Worm (Caenorhabditis elegans): Measurements from ENCODE around the gene sams-3.

Gene sams-3

DNA sequence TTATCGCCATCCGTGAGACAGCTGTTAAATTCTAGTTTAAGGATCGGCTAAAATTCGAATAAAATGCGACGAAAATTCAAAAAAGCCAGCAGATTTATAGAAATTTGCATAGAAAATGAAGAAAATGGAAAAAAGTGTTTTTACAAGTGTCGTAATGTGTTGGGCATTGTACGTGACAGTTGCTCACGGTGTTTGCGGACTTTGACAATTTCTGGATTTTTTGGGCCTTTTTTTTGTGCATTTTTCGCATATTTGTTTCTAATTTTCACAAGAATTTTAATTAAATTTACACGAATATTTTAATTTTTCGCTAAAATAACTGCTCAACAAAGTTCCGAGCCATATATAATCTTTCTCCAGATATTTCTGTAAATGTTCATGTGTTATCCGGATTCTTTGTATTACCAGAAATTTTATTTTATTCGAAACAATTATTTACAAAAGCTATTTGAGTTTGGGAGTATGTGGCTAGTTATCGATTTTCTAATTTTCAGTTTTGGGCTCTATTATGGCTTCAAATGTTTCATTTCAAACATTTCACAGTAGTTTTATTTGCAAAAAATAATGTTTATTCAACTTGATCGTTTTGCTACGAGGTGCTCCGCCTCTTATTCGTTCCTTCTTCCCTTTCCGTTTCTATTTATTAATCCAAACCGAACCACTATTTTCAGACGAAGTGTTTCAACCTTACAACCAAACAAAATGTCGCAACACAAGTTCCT lies at the start of gene sams-3:
Gene sams-3, plus strand, starts transcription at position 672 of the 722 bp plus-strand sequence.
- no peak for TF ChIP-seq ceh-90 (tag; optimal IDR thresholded peaks at IDR 0.05)
- peak; percentile 29 for TF ChIP-seq mep-1 (tag; optimal IDR thresholded peaks at IDR 0.05)
- no peak for TF ChIP-seq tlp-1 (tag; optimal IDR thresholded peaks at IDR 0.05)
- no peak for TF ChIP-seq hlh-17 (GFP tag; optimal IDR thresholded peaks at IDR 0.05; ENCODE audit: borderline replicate concordance)
- no peak for TF ChIP-seq unc-30 (tag; optimal IDR thresholded peaks at IDR 0.05)
- TF ChIP-seq ceh-8 (GFP tag; optimal IDR thresholded peaks at IDR 0.05), result no peak
- peak; percentile 68 for TF ChIP-seq nhr-71 (tag; optimal IDR thresholded peaks at IDR 0.05)
- TF ChIP-seq skn-1 (tag; optimal IDR thresholded peaks at IDR 0.05), result no peak
- peak; percentile 89 for TF ChIP-seq mab-9 (GFP tag; IDR thresholded peaks at IDR 0.05)
- peak; percentile 44 for TF ChIP-seq nhr-20 (tag; optimal IDR thresholded peaks at IDR 0.05)
- no peak for TF ChIP-seq fos-1 (tag; optimal IDR thresholded peaks at IDR 0.05)
- TF ChIP-seq egl-27 (tag; optimal IDR thresholded peaks at IDR 0.05), result no peak
- peak in 2 of 3 experiments; percentile 16 to 46 for TF ChIP-seq ceh-82 (tag; optimal IDR thresholded peaks at IDR 0.05)
- TF ChIP-seq F16B12.6 (tag; optimal IDR thresholded peaks at IDR 0.05), result peak; percentile 93
- no peak for TF ChIP-seq fkh-10 (GFP tag; optimal IDR thresholded peaks at IDR 0.05)
- TF ChIP-seq egl-13 (tag; optimal IDR thresholded peaks at IDR 0.05), result no peak
- TF ChIP-seq ets-5 (GFP tag; IDR thresholded peaks at IDR 0.05), result no peak
- no peak for TF ChIP-seq fkh-8 (tag; optimal IDR thresholded peaks at IDR 0.05)
- no peak for TF ChIP-seq unc-86 (tag; optimal IDR thresholded peaks at IDR 0.05)
- no peak for TF ChIP-seq nhr-237 (tag; optimal IDR thresholded peaks at IDR 0.05)
- no peak for TF ChIP-seq C34B4.2 (tag; optimal IDR thresholded peaks at IDR 0.05)
- no peak for TF ChIP-seq nhr-28 (tag; optimal IDR thresholded peaks at IDR 0.05)
- peak; percentile 15 for TF ChIP-seq blmp-1 (tag; optimal IDR thresholded peaks at IDR 0.05)
- TF ChIP-seq lin-35 (GFP tag; optimal IDR thresholded peaks at IDR 0.05), result peak; percentile 46 to 57
- no peak for TF ChIP-seq pqm-1 (tag; optimal IDR thresholded peaks at IDR 0.05)
- TF ChIP-seq sox-4 (tag; optimal IDR thresholded peaks at IDR 0.05), result no peak
- no peak for TF ChIP-seq grh-1 (GFP tag; IDR thresholded peaks at IDR 0.05)
- peak in 1 of 2 experiments; percentile 15 for TF ChIP-seq ztf-11 (tag; optimal IDR thresholded peaks at IDR 0.05)
- no peak for TF ChIP-seq Y116A8C.19 (tag; optimal IDR thresholded peaks at IDR 0.05; ENCODE audit: borderline replicate concordance)
- peak; percentile 96 for TF ChIP-seq tbx-2 (tag; optimal IDR thresholded peaks at IDR 0.05)
- no peak for TF ChIP-seq snpc-4 (tag; optimal IDR thresholded peaks at IDR 0.05)
- TF ChIP-seq hpl-2 (GFP tag; optimal IDR thresholded peaks at IDR 0.05), result no peak
- peak; percentile 54 for TF ChIP-seq nhr-47 (tag; optimal IDR thresholded peaks at IDR 0.05)
- TF ChIP-seq lin-13 (GFP tag; optimal IDR thresholded peaks at IDR 0.05), result peak; percentile 20
- TF ChIP-seq C16A3.4 (tag; optimal IDR thresholded peaks at IDR 0.05), result peak; percentile 27
- TF ChIP-seq pax-3 (tag; optimal IDR thresholded peaks at IDR 0.05), result no peak
- TF ChIP-seq nhr-90 (tag; optimal IDR thresholded peaks at IDR 0.05; ENCODE audit: poor library complexity), result peak; percentile 28
- TF ChIP-seq zag-1 (tag; optimal IDR thresholded peaks at IDR 0.05), result no peak
- no peak for TF ChIP-seq mdl-1 (tag; optimal IDR thresholded peaks at IDR 0.05)
- TF ChIP-seq vab-15 (tag; optimal IDR thresholded peaks at IDR 0.05), result no peak
- peak; percentile 41 to 65 for TF ChIP-seq efl-1 (optimal IDR thresholded peaks at IDR 0.05)
- TF ChIP-seq efl-1 (GFP tag; optimal IDR thresholded peaks at IDR 0.05 in 1 of 2), result peak; percentile 62 to 94
- TF ChIP-seq lin-14 (GFP tag; optimal IDR thresholded peaks at IDR 0.05), result no peak
- TF ChIP-seq unc-62 (GFP tag; optimal IDR thresholded peaks at IDR 0.05), result no peak
- TF ChIP-seq hlh-4 (tag; optimal IDR thresholded peaks at IDR 0.05), result no peak
- no peak for TF ChIP-seq ceh-63 (GFP tag; optimal IDR thresholded peaks at IDR 0.05)
- peak; percentile 26 to 68 (median 67) for TF ChIP-seq dpl-1 (GFP tag; optimal IDR thresholded peaks at IDR 0.05)
- no peak for TF ChIP-seq aha-1 (tag; optimal IDR thresholded peaks at IDR 0.05)
- no peak for TF ChIP-seq sptf-1 (tag; optimal IDR thresholded peaks at IDR 0.05)
- TF ChIP-seq ztf-4 (tag; optimal IDR thresholded peaks at IDR 0.05), result no peak
- TF ChIP-seq ceh-88 (GFP tag; IDR thresholded peaks at IDR 0.05), result no peak
- TF ChIP-seq rnt-1 (tag; optimal IDR thresholded peaks at IDR 0.05), result peak; percentile 51

Measured in whole organism, L1 larva.